Fruit fly (Drosophila melanogaster): ENCODE results near the gene RpS27A.

RpS27A gene

dm6 chr2L:10437317-10437716 lies 29.2 kb downstream of the RpS27A start, which contains the start of gene STUB1 (continued):
- TF ChIP-seq CG10565 (GFP tag; optimal IDR thresholded peaks at IDR 0.05) (no peak), CG10267 (tag; optimal IDR thresholded peaks at IDR 0.05) (no peak), CG13894 (tag; optimal IDR thresholded peaks at IDR 0.05) (no peak), grau (tag; optimal IDR thresholded peaks at IDR 0.05) (no peak), Meics (GFP tag; optimal IDR thresholded peaks at IDR 0.05) (no peak), croc (GFP tag; conservative IDR thresholded peaks at IDR 0.05) (no peak), CG10654 (GFP tag; optimal IDR thresholded peaks at IDR 0.05) (no peak), kay (GFP tag; optimal IDR thresholded peaks at IDR 0.05) (no peak), CrebB (tag; optimal IDR thresholded peaks at IDR 0.05) (no peak), YL-1 (GFP tag; optimal IDR thresholded peaks at IDR 0.05) (peak; percentile 43), dpn (GFP tag; optimal IDR thresholded peaks at IDR 0.05) (peak in 1 of 2 experiments; percentile 14), GATAe (GFP tag; conservative IDR thresholded peaks at IDR 0.05) (no peak), stwl (tag; optimal IDR thresholded peaks at IDR 0.05) (peak; percentile 53), oc (tag; optimal IDR thresholded peaks at IDR 0.05) (no peak), BEAF-32 (GFP tag; optimal IDR thresholded peaks at IDR 0.05) (peak; percentile 94), lov (optimal IDR thresholded peaks at IDR 0.05) (no peak), lov (GFP tag; IDR thresholded peaks at IDR 0.05) (no peak), klu (GFP tag; IDR thresholded peaks at IDR 0.05) (no peak), CG7556 (GFP tag; optimal IDR thresholded peaks at IDR 0.05) (no peak), Kr (GFP tag; optimal IDR thresholded peaks at IDR 0.05) (no peak), CG10543 (GFP tag; optimal IDR thresholded peaks at IDR 0.05) (no peak), CG7963 (GFP tag; IDR thresholded peaks at IDR 0.05; ENCODE audit: partially characterized antibody) (peak; percentile 99), CG4730 (GFP tag; IDR thresholded peaks at IDR 0.05) (no peak), cg (GFP tag; optimal IDR thresholded peaks at IDR 0.05) (no peak), gro (GFP tag; optimal IDR thresholded peaks at IDR 0.05) (peak; percentile 30), HmgD (GFP tag; optimal IDR thresholded peaks at IDR 0.05) (peak; percentile 29), otp (GFP tag; IDR thresholded peaks at IDR 0.05) (no peak), wek (GFP tag; optimal IDR thresholded peaks at IDR 0.05) (no peak), ranshi (GFP tag; IDR thresholded peaks at IDR 0.05) (no peak), CG12071 (GFP tag; optimal IDR thresholded peaks at IDR 0.05) (no peak), sim (GFP tag; IDR thresholded peaks at IDR 0.05) (no peak), fd96Cb (tag; optimal IDR thresholded peaks at IDR 0.05) (no peak), sima (GFP tag; optimal IDR thresholded peaks at IDR 0.05) (no peak), CTCF (GFP tag; optimal IDR thresholded peaks at IDR 0.05) (no peak), Aef1 (GFP tag; IDR thresholded peaks at IDR 0.05) (no peak), CG17361 (GFP tag; IDR thresholded peaks at IDR 0.05) (no peak), CG13123 (GFP tag; optimal IDR thresholded peaks at IDR 0.05) (no peak), CG34422 (GFP tag; IDR thresholded peaks at IDR 0.05) (no peak), wor (GFP tag; IDR thresholded peaks at IDR 0.05) (no peak), E2f1 (GFP tag; IDR thresholded peaks at IDR 0.05) (no peak), Oaz (GFP tag; IDR thresholded peaks at IDR 0.05) (no peak), her (GFP tag; optimal IDR thresholded peaks at IDR 0.05) (peak; percentile 36), p53 (GFP tag; optimal IDR thresholded peaks at IDR 0.05) (no peak), sug (tag; optimal IDR thresholded peaks at IDR 0.05) (peak; percentile 35), Bteb2 (GFP tag; optimal IDR thresholded peaks at IDR 0.05) (peak; percentile 2), CG8765 (GFP tag; IDR thresholded peaks at IDR 0.05) (no peak), slou (GFP tag; optimal IDR thresholded peaks at IDR 0.05) (no peak), BtbVII (GFP tag; optimal IDR thresholded peaks at IDR 0.05) (no peak), CG6683 (GFP tag; optimal IDR thresholded peaks at IDR 0.05) (no peak), insv (GFP tag; optimal IDR thresholded peaks at IDR 0.05) (no peak), NC2α (GFP tag; optimal IDR thresholded peaks at IDR 0.05) (no peak), CG2116 (GFP tag; optimal IDR thresholded peaks at IDR 0.05) (peak; percentile 65), Lim3 (GFP tag; IDR thresholded peaks at IDR 0.05) (no peak), CG2120 (GFP tag; optimal IDR thresholded peaks at IDR 0.05) (peak; percentile 54)
